Fruit fly (Drosophila melanogaster) whole organism, embryonic: Measurements from ENCODE around the gene Ing5.

ENCODE experiments used
- B-H2 ChIP-seq: fragments of 200-800 bp; sonication (Bioruptor generic); optimal IDR thresholded peaks from 2 replicates; lab custom pipeline; 2018; ENCODE audit warnings: missing biosample characterization, mild to moderate bottlenecking, missing genetic modification characterization
- BEAF-32 ChIP-seq: fragments of 200-800 bp; sonication (Bioruptor generic); optimal IDR thresholded peaks from 3 replicates; lab custom pipeline; 2017; ENCODE audit warnings: missing biosample characterization, missing genetic modification characterization, mild to moderate bottlenecking, moderate library complexity, missing genetic modification reagents
- CG10209 ChIP-seq: fragments of 200-800 bp; sonication (Bioruptor generic); optimal IDR thresholded peaks from 3 replicates; lab custom pipeline; 2017; ENCODE audit warnings: missing biosample characterization, mild to moderate bottlenecking, missing genetic modification characterization, missing genetic modification reagents
- CG10543 ChIP-seq: fragments of 200-800 bp; sonication (Bioruptor generic); optimal IDR thresholded peaks from 3 replicates; lab custom pipeline; 2017; ENCODE audit warnings: missing biosample characterization, mild to moderate bottlenecking, missing genetic modification characterization, moderate library complexity
- CG10979 ChIP-seq: fragments of 200-800 bp; sonication (Bioruptor generic); optimal IDR thresholded peaks from 2 replicates; lab custom pipeline; 2018; ENCODE audit warnings: missing biosample characterization, mild to moderate bottlenecking, missing genetic modification characterization, moderate library complexity
- CG11093 ChIP-seq: fragments of 200-800 bp; sonication (Bioruptor generic); IDR thresholded peaks from 3 replicates; pipeline ENCODE4 v1.3.6; 2022; ENCODE audit warnings: missing biosample characterization, missing genetic modification characterization
- CG13775 ChIP-seq: fragments of 200-800 bp; sonication (Bioruptor generic); optimal IDR thresholded peaks from 3 replicates; lab custom pipeline; 2017; ENCODE audit warnings: missing biosample characterization, mild to moderate bottlenecking, missing genetic modification characterization
- CG13894 ChIP-seq: fragments of 200-800 bp; sonication (Bioruptor generic); optimal IDR thresholded peaks from 3 replicates; lab custom pipeline; 2018; ENCODE audit warnings: missing biosample characterization, mild to moderate bottlenecking, missing genetic modification characterization, moderate library complexity
- CG15269 ChIP-seq: fragments of 200-800 bp; sonication (Bioruptor generic); optimal IDR thresholded peaks from 2 replicates; lab custom pipeline; 2018; ENCODE audit warnings: missing biosample characterization, mild to moderate bottlenecking, missing genetic modification characterization, moderate library complexity
- CG17328 ChIP-seq: fragments of 200-800 bp; sonication (Bioruptor generic); IDR thresholded peaks from 2 replicates; pipeline ENCODE4 v1.3.6; 2022; ENCODE audit warnings: missing biosample characterization, missing genetic modification characterization
- CG17361 ChIP-seq: fragments of 200-800 bp; sonication (Bioruptor generic); IDR thresholded peaks from 3 replicates; pipeline ENCODE4 v1.3.6; 2022; ENCODE audit warnings: missing biosample characterization, missing genetic modification characterization
- CG17612 ChIP-seq: fragments of 200-800 bp; sonication (Bioruptor generic); IDR thresholded peaks from 2 replicates; pipeline ENCODE4 v1.3.6; 2022; ENCODE audit warnings: missing biosample characterization, missing genetic modification characterization
- CG17829 ChIP-seq: fragments of 200-800 bp; optimal IDR thresholded peaks from 2 replicates; lab custom pipeline; 2019; ENCODE audit warnings: missing biosample characterization, mild to moderate bottlenecking, missing genetic modification characterization, moderate library complexity
- CG18476 ChIP-seq: fragments of 200-800 bp; sonication (Bioruptor generic); optimal IDR thresholded peaks from 2 replicates; lab custom pipeline; 2016; ENCODE audit warnings: missing biosample characterization, mild to moderate bottlenecking, missing genetic modification characterization
- CG2120 ChIP-seq: fragments of 200-800 bp; sonication (Bioruptor generic); optimal IDR thresholded peaks from 3 replicates; lab custom pipeline; 2016; ENCODE audit warnings: missing biosample characterization, missing genetic modification characterization
- CG2199 ChIP-seq: fragments of 200-800 bp; sonication (Bioruptor generic); IDR thresholded peaks from 3 replicates; pipeline ENCODE4 v1.3.6; 2022; ENCODE audit warnings: missing biosample characterization, missing genetic modification characterization
- CG30020 ChIP-seq: fragments of 200-800 bp; optimal IDR thresholded peaks from 2 replicates; lab custom pipeline; 2019; ENCODE audit warnings: missing biosample characterization, mild to moderate bottlenecking, missing genetic modification characterization, moderate library complexity
- CG34376 ChIP-seq: fragments of 200-800 bp; sonication (Bioruptor generic); optimal IDR thresholded peaks from 2 replicates; lab custom pipeline; 2018; ENCODE audit warnings: missing biosample characterization, mild to moderate bottlenecking, missing genetic modification characterization
- CG34422 ChIP-seq: fragments of 200-800 bp; sonication (Bioruptor generic); IDR thresholded peaks from 3 replicates; pipeline ENCODE4 v1.3.6; 2022; ENCODE audit warnings: missing biosample characterization, missing genetic modification characterization
- CG4328 ChIP-seq: fragments of 200-800 bp; sonication (Bioruptor generic); optimal IDR thresholded peaks from 3 replicates; lab custom pipeline; 2017; ENCODE audit warnings: missing biosample characterization, missing genetic modification reagents, missing genetic modification characterization
- CG4617 ChIP-seq: fragments of 200-800 bp; sonication (Bioruptor generic); optimal IDR thresholded peaks from 3 replicates; lab custom pipeline; 2016; ENCODE audit warnings: missing biosample characterization, missing genetic modification characterization, borderline replicate concordance
- CG6175 ChIP-seq: fragments of 200-800 bp; sonication (Bioruptor generic); IDR thresholded peaks from 3 replicates; pipeline ENCODE4 v1.3.6; 2022; ENCODE audit warnings: missing biosample characterization, missing genetic modification characterization
- CG6272 ChIP-seq: fragments of 200-800 bp; sonication (Bioruptor generic); IDR thresholded peaks from 2 replicates; pipeline ENCODE4 v1.3.6; 2022; ENCODE audit warnings: missing biosample characterization, missing genetic modification characterization
- CG7745 ChIP-seq: fragments of 200-800 bp; sonication (Bioruptor generic); optimal IDR thresholded peaks from 2 replicates; lab custom pipeline; 2018; ENCODE audit warnings: missing biosample characterization, mild to moderate bottlenecking, missing genetic modification characterization, moderate library complexity
- CG7928 ChIP-seq: fragments of 200-800 bp; sonication (Bioruptor generic); optimal IDR thresholded peaks from 2 replicates; lab custom pipeline; 2017; ENCODE audit warnings: missing biosample characterization, mild to moderate bottlenecking, missing genetic modification characterization
- CG7987 ChIP-seq: fragments of 200-800 bp; sonication (Bioruptor generic); optimal IDR thresholded peaks from 2 replicates; lab custom pipeline; 2018; ENCODE audit warnings: missing biosample characterization, mild to moderate bottlenecking, missing genetic modification characterization, moderate library complexity
- CG8944 ChIP-seq: fragments of 200-800 bp; sonication (Bioruptor generic); optimal IDR thresholded peaks from 3 replicates; lab custom pipeline; 2016; ENCODE audit warnings: missing biosample characterization, missing genetic modification characterization
- Chrac-16 ChIP-seq: fragments of 200-800 bp; sonication (Bioruptor generic); optimal IDR thresholded peaks from 3 replicates; lab custom pipeline; 2016; ENCODE audit warnings: missing biosample characterization, missing genetic modification characterization
- GATAe ChIP-seq: fragments of 200-800 bp; sonication (Bioruptor generic); conservative IDR thresholded peaks from 2 replicates; pipeline ENCODE4 v1.3.6; 2022; ENCODE audit warnings: missing biosample characterization, missing genetic modification characterization
- Hey ChIP-seq: fragments of 200-800 bp; sonication (Bioruptor generic); optimal IDR thresholded peaks from 3 replicates; lab custom pipeline; 2018; ENCODE audit warnings: missing biosample characterization, mild to moderate bottlenecking, missing genetic modification characterization
- HmgD ChIP-seq: fragments of 200-800 bp; sonication (Bioruptor generic); optimal IDR thresholded peaks from 3 replicates; lab custom pipeline; 2016; ENCODE audit warnings: missing biosample characterization, missing genetic modification characterization
- Hr3 ChIP-seq: fragments of 200-800 bp; sonication (Bioruptor generic); optimal IDR thresholded peaks from 3 replicates; lab custom pipeline; 2016; ENCODE audit warnings: missing biosample characterization, missing genetic modification characterization
- Lim3 ChIP-seq: fragments of 200-800 bp; sonication (Bioruptor generic); IDR thresholded peaks from 2 replicates; pipeline ENCODE4 v1.3.6; 2022; ENCODE audit warnings: missing biosample characterization, missing genetic modification characterization
- Sry-δ ChIP-seq: fragments of 200-800 bp; sonication (Bioruptor generic); optimal IDR thresholded peaks from 2 replicates; lab custom pipeline; 2016; ENCODE audit warnings: missing biosample characterization, missing genetic modification characterization
- cwo ChIP-seq: fragments of 200-800 bp; sonication (Bioruptor generic); optimal IDR thresholded peaks from 3 replicates; lab custom pipeline; 2017; ENCODE audit warnings: missing biosample characterization, missing genetic modification characterization, mild to moderate bottlenecking, moderate library complexity, missing genetic modification reagents
- eyg ChIP-seq: fragments of 200-800 bp; sonication (Bioruptor generic); optimal IDR thresholded peaks from 3 replicates; lab custom pipeline; 2016; ENCODE audit warnings: missing biosample characterization, missing genetic modification characterization
- fd96Cb ChIP-seq: fragments of 200-800 bp; sonication (Bioruptor generic); optimal IDR thresholded peaks from 2 replicates; lab custom pipeline; 2018; ENCODE audit warnings: missing biosample characterization, mild to moderate bottlenecking, missing genetic modification characterization, moderate library complexity
- lab ChIP-seq: fragments of 200-800 bp; sonication (Bioruptor generic); optimal IDR thresholded peaks from 3 replicates; lab custom pipeline; 2017; ENCODE audit warnings: missing biosample characterization, missing genetic modification characterization, mild to moderate bottlenecking, moderate library complexity, missing genetic modification reagents
- lmd ChIP-seq: fragments of 200-800 bp; sonication (Bioruptor generic); IDR thresholded peaks from 2 replicates; pipeline ENCODE4 v1.3.6; 2022; ENCODE audit warnings: missing biosample characterization, missing genetic modification characterization
- nau ChIP-seq: fragments of 200-800 bp; sonication (Bioruptor generic); optimal IDR thresholded peaks from 3 replicates; lab custom pipeline; 2017; ENCODE audit warnings: missing biosample characterization, mild to moderate bottlenecking, missing genetic modification characterization, missing genetic modification reagents
- p53 ChIP-seq: fragments of 200-800 bp; sonication (Bioruptor generic); optimal IDR thresholded peaks from 2 replicates; lab custom pipeline; 2016; ENCODE audit warnings: missing biosample characterization, missing genetic modification characterization
- pfk ChIP-seq: fragments of 200-800 bp; sonication (Bioruptor generic); optimal IDR thresholded peaks from 2 replicates; lab custom pipeline; 2018; ENCODE audit warnings: missing biosample characterization, mild to moderate bottlenecking, missing genetic modification characterization, moderate library complexity
- sd ChIP-seq: fragments of 200-800 bp; sonication (Bioruptor generic); optimal IDR thresholded peaks from 3 replicates; lab custom pipeline; 2018; ENCODE audit warnings: missing biosample characterization, mild to moderate bottlenecking, missing genetic modification characterization, moderate library complexity
- shn ChIP-seq: fragments of 200-800 bp; sonication (Bioruptor generic); optimal IDR thresholded peaks from 3 replicates; lab custom pipeline; 2016; ENCODE audit warnings: missing biosample characterization, missing genetic modification characterization
- slp2 ChIP-seq: fragments of 200-800 bp; sonication (Bioruptor generic); optimal IDR thresholded peaks from 2 replicates; lab custom pipeline; 2016; ENCODE audit warnings: missing biosample characterization, missing genetic modification characterization
- so ChIP-seq: fragments of 200-800 bp; sonication (Bioruptor generic); IDR thresholded peaks from 3 replicates; pipeline ENCODE4 v1.3.6; 2022; ENCODE audit warnings: missing biosample characterization, missing genetic modification characterization
- sug ChIP-seq: fragments of 200-800 bp; optimal IDR thresholded peaks from 2 replicates; lab custom pipeline; 2019; ENCODE audit warnings: missing biosample characterization, mild to moderate bottlenecking, missing genetic modification characterization, moderate library complexity
- tll ChIP-seq, 2 experiments: fragments of 200-800 bp in 1 of 2; fragments of >200 bp in 1 of 2; sonication (Bioruptor generic) in 1 of 2; optimal IDR thresholded peaks; 2 replicates each; lab custom pipeline; 2017 to 2019; ENCODE audit warnings: missing biosample characterization in 2 of 2, missing genetic modification characterization in 2 of 2, mild to moderate bottlenecking in 1 of 2, moderate library complexity in 1 of 2
- usp ChIP-seq: fragments of >200 bp; optimal IDR thresholded peaks from 2 replicates; lab custom pipeline; 2017; ENCODE audit warnings: missing biosample characterization, missing genetic modification characterization
- vnd ChIP-seq: fragments of 200-800 bp; sonication (Bioruptor generic); IDR thresholded peaks from 3 replicates; pipeline ENCODE4 v1.3.6; 2022; ENCODE audit warnings: missing biosample characterization, missing genetic modification characterization; ENCODE audit not compliant: partially characterized antibody
- zfh2 ChIP-seq: fragments of 200-800 bp; sonication (Bioruptor generic); optimal IDR thresholded peaks from 2 replicates; lab custom pipeline; 2016; ENCODE audit warnings: missing biosample characterization, missing genetic modification characterization

Gene Ing5

dm6 chr2L:13436791-13437190 is 49.7 kb upstream of the Ing5 start (continued):
- TF ChIP-seq GATAe = peak; percentile 74
- no peak for TF ChIP-seq CG4617 (GFP tag; lab: Kevin White, UChicago)
- no peak for TF ChIP-seq CG6272 (GFP tag; lab: Robert Waterston, UW)
- TF ChIP-seq CG17361 = no peak
- TF ChIP-seq lab = peak; percentile 43
- no peak for TF ChIP-seq CG4328
- TF ChIP-seq CG30020 (tag; lab: Kevin White, UChicago) = no peak
- no peak for TF ChIP-seq nau (GFP tag; lab: Kevin White, UChicago)
- no peak for TF ChIP-seq Chrac-16 (GFP tag; lab: Kevin White, UChicago)
- TF ChIP-seq sug (tag; lab: Kevin White, UChicago) = peak; percentile 94
- peak; percentile 55 for TF ChIP-seq sd (tag; lab: Kevin White, UChicago)
- TF ChIP-seq vnd (GFP tag; lab: Robert Waterston, UW) = no peak
- no peak for TF ChIP-seq CG10979 (tag; lab: Kevin White, UChicago)
- no peak for TF ChIP-seq so (GFP tag; lab: Robert Waterston, UW)
- no peak for TF ChIP-seq CG2199 (GFP tag; lab: Robert Waterston, UW)
- TF ChIP-seq Sry-δ = no peak
- no peak for TF ChIP-seq CG7987 (GFP tag; lab: Kevin White, UChicago)
- TF ChIP-seq HmgD = no peak
- no peak for TF ChIP-seq zfh2 (GFP tag; lab: Kevin White, UChicago)
- no peak for TF ChIP-seq CG17612 (GFP tag; lab: Robert Waterston, UW)
- no peak for TF ChIP-seq CG11093 (GFP tag; lab: Robert Waterston, UW)
- TF ChIP-seq CG13894 = no peak
- TF ChIP-seq CG8944 (GFP tag; lab: Kevin White, UChicago) = no peak
- TF ChIP-seq B-H2 (GFP tag; lab: Kevin White, UChicago) = no peak
- TF ChIP-seq BEAF-32 = no peak
- no peak for TF ChIP-seq pfk (GFP tag; lab: Kevin White, UChicago)
- no peak for TF ChIP-seq shn (GFP tag; lab: Kevin White, UChicago)
- TF ChIP-seq Hr3 = no peak
- TF ChIP-seq CG7745 = no peak
- TF ChIP-seq CG6175 (GFP tag; lab: Robert Waterston, UW) = 0 out of 3 replicates have a peak, but pooled peaks have one; percentile 32
- TF ChIP-seq CG2120 (GFP tag; lab: Kevin White, UChicago) = no peak
- no peak for TF ChIP-seq usp (GFP tag; lab: Kevin White, UChicago)
- no peak for TF ChIP-seq CG10209 (GFP tag; lab: Kevin White, UChicago)
- TF ChIP-seq tll (GFP tag; optimal IDR thresholded peaks at IDR 0.05; lab: Kevin White, UChicago) = no peak
- no peak for TF ChIP-seq CG13775 (GFP tag; lab: Kevin White, UChicago)
- no peak for TF ChIP-seq CG18476 (GFP tag; lab: Kevin White, UChicago)
- TF ChIP-seq CG10543 (GFP tag; lab: Kevin White, UChicago) = peak; percentile 12
- TF ChIP-seq lmd (GFP tag; lab: Robert Waterston, UW) = no peak
- no peak for TF ChIP-seq CG15269
- TF ChIP-seq fd96Cb = no peak
- TF ChIP-seq CG7928 = no peak
- TF ChIP-seq CG17829 (tag; lab: Kevin White, UChicago) = no peak
- TF ChIP-seq CG34422 (GFP tag; lab: Robert Waterston, UW) = no peak
- TF ChIP-seq CG17328 (GFP tag; lab: Robert Waterston, UW) = no peak
- TF ChIP-seq cwo (GFP tag; lab: Kevin White, UChicago) = peak; percentile 82
- TF ChIP-seq CG34376 (GFP tag; lab: Kevin White, UChicago) = peak; percentile 86
- peak; percentile 21 for TF ChIP-seq Hey (tag; lab: Kevin White, UChicago)
- TF ChIP-seq slp2 (GFP tag; lab: Kevin White, UChicago) = no peak
- no peak for TF ChIP-seq p53 (GFP tag; lab: Kevin White, UChicago)
- TF ChIP-seq eyg (GFP tag; lab: Kevin White, UChicago) = no peak
- TF ChIP-seq Lim3 (GFP tag; lab: Robert Waterston, UW) = peak; percentile 73; the same call in 1 of the 2 replicates
